Worm (Caenorhabditis elegans) whole organism, early embryonic: ENCODE data around the gene T21B4.3.

Source experiments
- ama-1 ChIP-seq: fragments of 150-350 bp; optimal IDR thresholded peaks from 2 replicates; lab custom pipeline; 2014
- ceh-13 ChIP-seq: fragments of 200-800 bp; sonication (Bioruptor generic); optimal IDR thresholded peaks from 2 replicates; lab custom pipeline; 2018; ENCODE audit warnings: mild to moderate bottlenecking, missing genetic modification characterization, missing compliant biosample characterization
- hmbx-1 ChIP-seq: sonication (generic microtip); optimal IDR thresholded peaks from 2 replicates; lab custom pipeline; 2016; ENCODE audit warnings: mild to moderate bottlenecking, missing genetic modification characterization, missing compliant biosample characterization

DNA sequence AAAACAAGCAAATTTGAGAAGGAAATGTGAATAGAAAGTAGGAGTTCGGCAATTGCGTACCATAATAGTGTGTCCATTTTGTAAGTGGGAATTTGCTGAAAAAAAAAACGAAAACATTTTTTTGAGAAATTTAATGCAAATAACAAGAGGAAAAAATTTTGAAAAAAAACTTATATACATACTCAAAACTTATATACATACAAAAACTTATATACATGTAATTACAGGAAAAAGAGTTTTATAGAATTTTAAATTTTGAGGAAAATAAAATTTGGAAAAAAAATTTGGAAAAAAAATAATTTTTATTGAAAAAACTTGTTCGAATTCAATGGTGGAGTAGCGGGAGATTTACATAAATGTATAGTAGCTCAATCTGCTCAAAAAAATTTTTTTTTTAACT lies 5.9 kb upstream of the T21B4.3 start, which contains the start of gene ador-1:
- TF ChIP-seq ceh-13 (GFP tag; lab: Kevin White, UChicago) (no peak), hmbx-1 (tag; lab: Kevin White, UChicago) (no peak), ama-1 (no peak)
